Worm (Caenorhabditis elegans): ENCODE results near the gene cct-8.
A peak's percentile ranks its signal among the peaks of the same experiment; 100 is the strongest.

ce11 chrIV:1068730-1069244, 24.9 kb downstream of the cct-8 start:
- TF ChIP-seq ceh-79 (tag; optimal IDR thresholded peaks at IDR 0.05) (no peak), snpc-4 (GFP tag; optimal IDR thresholded peaks at IDR 0.05) (no peak), snpc-4 (tag; optimal IDR thresholded peaks at IDR 0.05) (no peak), nfya-2 (GFP tag; IDR thresholded peaks at IDR 0.05) (no peak), pha-4 (tag; optimal IDR thresholded peaks at IDR 0.05) (no peak), ama-1 (optimal IDR thresholded peaks at IDR 0.05) (no peak), ama-1 (GFP tag; optimal IDR thresholded peaks at IDR 0.05) (no peak), unc-62 (GFP tag; optimal IDR thresholded peaks at IDR 0.05) (no peak), egl-44 (GFP tag; IDR thresholded peaks at IDR 0.05) (no peak), nhr-120 (GFP tag; IDR thresholded peaks at IDR 0.05) (no peak), F23B12.7 (tag; optimal IDR thresholded peaks at IDR 0.05; ENCODE audit: insufficient read depth) (no peak), ets-4 (GFP tag; optimal IDR thresholded peaks at IDR 0.05) (no peak), efl-1 (GFP tag; optimal IDR thresholded peaks at IDR 0.05) (no peak), tbx-9 (tag; optimal IDR thresholded peaks at IDR 0.05; ENCODE audit: borderline replicate concordance) (no peak), rpc-1 (optimal IDR thresholded peaks at IDR 0.05) (no peak), rpc-1 (tag; optimal IDR thresholded peaks at IDR 0.05) (no peak), zfh-2 (GFP tag; conservative IDR thresholded peaks at IDR 0.05) (peak; percentile 89)

Measured in whole organism, young adult.